Fruit fly (Drosophila melanogaster) S2 (cell line): ENCODE data around the gene sad.

ENCODE experiments used
- CG8478 ChIP-seq: fragments of >200 bp; optimal IDR thresholded peaks from 2 replicates; lab custom pipeline; 2018
- CTCF ChIP-seq, 2 experiments: fragments of >200 bp; optimal IDR thresholded peaks; 2 replicates each; lab custom pipeline; 2018

DNA sequence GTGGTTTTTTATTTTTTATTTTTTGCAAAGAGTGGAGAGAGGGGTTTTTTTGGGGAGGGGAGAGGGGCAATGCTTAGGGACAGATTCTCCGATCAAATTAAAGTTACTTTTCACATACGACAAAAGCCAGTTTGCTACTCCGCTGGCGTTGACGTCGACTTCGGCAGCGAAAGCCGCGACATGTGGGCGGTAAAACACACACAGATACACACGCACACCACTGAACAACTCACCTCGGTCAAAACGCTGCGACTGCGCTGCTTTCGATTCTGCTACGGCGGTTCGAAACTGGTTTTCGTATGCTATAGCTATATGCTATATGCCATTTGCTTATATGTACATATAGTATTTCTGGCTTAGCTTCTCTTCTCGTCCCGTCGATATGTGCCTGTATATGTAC is 8.5 kb upstream of the sad start:
- TF ChIP-seq CG8478 (lab: Kevin White, UChicago) (no peak), CTCF (optimal IDR thresholded peaks at IDR 0.05; lab: Kevin White, UChicago) (no peak)
